Worm (Caenorhabditis elegans) whole organism, L3 larva: ENCODE results near the gene erfa-1.

ENCODE experiments used
- R02D3.7 ChIP-seq: fragments of 150-350 bp; optimal IDR thresholded peaks from 2 replicates; lab custom pipeline; 2014; ENCODE audit warnings: missing biosample characterization, missing genetic modification characterization
- nhr-237 ChIP-seq: fragments of 150-350 bp; optimal IDR thresholded peaks from 2 replicates; lab custom pipeline; 2014; ENCODE audit warnings: missing biosample characterization, missing genetic modification characterization
- nhr-28 ChIP-seq: fragments of 150-350 bp; optimal IDR thresholded peaks from 2 replicates; lab custom pipeline; 2014; ENCODE audit warnings: missing biosample characterization, missing genetic modification characterization
- zag-1 ChIP-seq: fragments of 150-350 bp; optimal IDR thresholded peaks from 2 replicates; lab custom pipeline; 2014; ENCODE audit warnings: missing biosample characterization, missing genetic modification characterization

- TF ChIP-seq zag-1 (tag; lab: Kevin White, UChicago) (no peak), nhr-28 (no peak), nhr-237 (tag; lab: Kevin White, UChicago) (no peak), R02D3.7 (tag; lab: Kevin White, UChicago) (no peak)
These were observed 30.8 kb downstream of the erfa-1 start, which contains the start of gene unc-83 for ce11 chrV:6464765-6465164.
